Worm (Caenorhabditis elegans) whole organism, young adult: ENCODE results near the gene srh-295.

Source experiments
- D2030.7 ChIP-seq: fragments of 200-800 bp; sonication (Bioruptor generic); IDR thresholded peaks from 2 replicates; pipeline ENCODE4 v1.3.6; 2022; ENCODE audit warnings: missing genetic modification reagents, missing genetic modification characterization, missing compliant biosample characterization
- F52B5.7 ChIP-seq: sonication (generic microtip); optimal IDR thresholded peaks from 2 replicates; lab custom pipeline; 2016; ENCODE audit warnings: mild to moderate bottlenecking, missing genetic modification characterization, missing compliant biosample characterization
- Y53F4B.3 ChIP-seq: fragments of 200-800 bp; sonication (Bioruptor generic); IDR thresholded peaks from 2 replicates; pipeline ENCODE4 v1.3.6; 2022; ENCODE audit warnings: missing genetic modification reagents, missing genetic modification characterization, missing compliant biosample characterization
- Y53G8AR.9 ChIP-seq: fragments of 200-800 bp; sonication (Bioruptor generic); conservative IDR thresholded peaks from 2 replicates; pipeline ENCODE4 v1.3.6; 2022; ENCODE audit warnings: missing genetic modification reagents, missing genetic modification characterization, missing compliant biosample characterization
- Y67H2A.10 ChIP-seq: fragments of 200-800 bp; sonication (Bioruptor generic); conservative IDR thresholded peaks from 2 replicates; pipeline ENCODE4 v1.3.6; 2022; ENCODE audit warnings: missing genetic modification reagents, missing genetic modification characterization, missing compliant biosample characterization
- Y79H2A.3 ChIP-seq: fragments of 200-800 bp; sonication (Bioruptor generic); conservative IDR thresholded peaks from 2 replicates; pipeline ENCODE4 v1.3.6; 2022; ENCODE audit warnings: missing genetic modification reagents, missing genetic modification characterization, missing compliant biosample characterization
- ZK185.1 ChIP-seq: sonication (generic microtip); optimal IDR thresholded peaks from 2 replicates; lab custom pipeline; 2016; ENCODE audit warnings: mild to moderate bottlenecking, missing genetic modification characterization, missing compliant biosample characterization; ENCODE audit not compliant: poor library complexity, severe bottlenecking
- ama-1 ChIP-seq, 3 experiments: fragments of 150-350 bp in 1 of 3; sonication (generic microtip) in 2 of 3; optimal IDR thresholded peaks; 2 replicates each; lab custom pipeline; 2014 to 2018; ENCODE audit warnings: missing biosample characterization in 2 of 3, missing genetic modification characterization in 2 of 3, missing genetic modification reagents in 2 of 3
- aptf-3 ChIP-seq: fragments of 200-800 bp; sonication (Bioruptor generic); IDR thresholded peaks from 2 replicates; pipeline ENCODE4 v1.3.6; 2022; ENCODE audit warnings: missing genetic modification characterization, missing compliant biosample characterization
- atf-7 ChIP-seq: sonication (generic microtip); optimal IDR thresholded peaks from 2 replicates; lab custom pipeline; 2017; ENCODE audit warnings: mild to moderate bottlenecking, missing genetic modification characterization, missing compliant biosample characterization
- athp-1 ChIP-seq: sonication (generic microtip); optimal IDR thresholded peaks from 2 replicates; lab custom pipeline; 2017; ENCODE audit warnings: mild to moderate bottlenecking, missing genetic modification characterization, missing compliant biosample characterization
- attf-5 ChIP-seq: fragments of 200-800 bp; sonication (Bioruptor generic); optimal IDR thresholded peaks from 2 replicates; lab custom pipeline; 2018; ENCODE audit warnings: mild to moderate bottlenecking, missing genetic modification characterization, missing compliant biosample characterization
- attf-6 ChIP-seq: fragments of 200-800 bp; sonication (Bioruptor generic); IDR thresholded peaks from 2 replicates; pipeline ENCODE4 v1.3.6; 2022; ENCODE audit warnings: missing genetic modification reagents, missing genetic modification characterization, missing compliant biosample characterization
- cebp-2 ChIP-seq: fragments of 200-800 bp; sonication (Bioruptor generic); IDR thresholded peaks from 2 replicates; pipeline ENCODE4 v1.3.6; 2022; ENCODE audit warnings: missing genetic modification characterization, missing compliant biosample characterization
- ceh-91 ChIP-seq: fragments of 200-800 bp; sonication (Bioruptor generic); IDR thresholded peaks from 2 replicates; pipeline ENCODE4 v1.3.6; 2022; ENCODE audit warnings: missing genetic modification reagents, missing genetic modification characterization, missing compliant biosample characterization
- dox-1 ChIP-seq: fragments of 200-800 bp; sonication (Bioruptor generic); IDR thresholded peaks from 2 replicates; pipeline ENCODE4 v1.3.6; 2022; ENCODE audit warnings: missing genetic modification reagents, missing genetic modification characterization, missing compliant biosample characterization
- dpl-1 ChIP-seq: fragments of 150-350 bp; optimal IDR thresholded peaks from 2 replicates; lab custom pipeline; 2014; ENCODE audit warnings: missing biosample characterization, missing genetic modification reagents, missing genetic modification characterization
- egl-18 ChIP-seq: fragments of 200-800 bp; sonication (Bioruptor generic); IDR thresholded peaks from 2 replicates; pipeline ENCODE4 v1.3.6; 2022; ENCODE audit warnings: missing genetic modification reagents, missing genetic modification characterization, missing compliant biosample characterization
- gei-17 ChIP-seq: fragments of 200-800 bp; sonication (Bioruptor generic); optimal IDR thresholded peaks from 2 replicates; lab custom pipeline; 2018; ENCODE audit warnings: mild to moderate bottlenecking, missing genetic modification characterization, missing compliant biosample characterization
- him-1 ChIP-seq: sonication (generic microtip); optimal IDR thresholded peaks from 2 replicates; lab custom pipeline; 2016; ENCODE audit warnings: missing genotype, missing genetic modification reagents, missing genetic modification characterization, missing compliant biosample characterization
- hlh-12 ChIP-seq: sonication (generic microtip); optimal IDR thresholded peaks from 2 replicates; lab custom pipeline; 2016; ENCODE audit warnings: missing genetic modification characterization, missing compliant biosample characterization
- lir-1 ChIP-seq: fragments of 200-800 bp; sonication (Bioruptor generic); conservative IDR thresholded peaks from 2 replicates; pipeline ENCODE4 v1.3.6; 2022; ENCODE audit warnings: missing genetic modification reagents, missing genetic modification characterization, missing compliant biosample characterization
- madf-10 ChIP-seq: sonication (generic microtip); optimal IDR thresholded peaks from 2 replicates; lab custom pipeline; 2016; ENCODE audit warnings: mild to moderate bottlenecking, missing genetic modification characterization, missing compliant biosample characterization
- madf-6 ChIP-seq: fragments of 200-800 bp; sonication (Bioruptor generic); IDR thresholded peaks from 2 replicates; pipeline ENCODE4 v1.3.6; 2022; ENCODE audit warnings: missing genetic modification reagents, missing genetic modification characterization, missing compliant biosample characterization
- mel-28 ChIP-seq: sonication (generic microtip); optimal IDR thresholded peaks from 2 replicates; lab custom pipeline; 2016; ENCODE audit warnings: borderline replicate concordance, mild to moderate bottlenecking, missing genetic modification characterization, missing compliant biosample characterization
- mes-4 ChIP-seq: sonication (generic microtip); optimal IDR thresholded peaks from 2 replicates; lab custom pipeline; 2016; ENCODE audit warnings: missing genotype, missing genetic modification characterization, missing compliant biosample characterization
- nfya-2 ChIP-seq: fragments of 200-800 bp; sonication (Bioruptor generic); IDR thresholded peaks from 2 replicates; pipeline ENCODE4 v1.3.6; 2022; ENCODE audit warnings: missing genetic modification reagents, missing genetic modification characterization, missing compliant biosample characterization
- nhr-90 ChIP-seq: sonication (generic microtip); optimal IDR thresholded peaks from 2 replicates; lab custom pipeline; 2016; ENCODE audit warnings: missing genotype, mild to moderate bottlenecking, missing genetic modification characterization, missing compliant biosample characterization
- rpc-1 ChIP-seq, 2 experiments: fragments of 150-350 bp in 1 of 2; sonication (generic microtip) in 1 of 2; optimal IDR thresholded peaks; 2 replicates each; lab custom pipeline; 2014 to 2018; ENCODE audit warnings: missing biosample characterization in 1 of 2, missing genetic modification characterization in 1 of 2, missing genetic modification reagents in 1 of 2, missing genotype in 1 of 2
- snpc-1.3 ChIP-seq: sonication (generic microtip); optimal IDR thresholded peaks from 2 replicates; lab custom pipeline; 2017; ENCODE audit warnings: missing genetic modification characterization, mild to moderate bottlenecking, missing compliant biosample characterization, antibody characterized with exemption, moderate library complexity, missing genotype, missing genetic modification reagents; ENCODE audit not compliant: insufficient read depth
- tbp1 ChIP-seq: fragments of 200-800 bp; sonication (Bioruptor generic); optimal IDR thresholded peaks from 2 replicates; lab custom pipeline; 2018; ENCODE audit warnings: mild to moderate bottlenecking, missing genetic modification characterization, missing compliant biosample characterization
- tbx-9 ChIP-seq: sonication (generic microtip); optimal IDR thresholded peaks from 2 replicates; lab custom pipeline; 2016; ENCODE audit warnings: borderline replicate concordance, missing genetic modification characterization, inconsistent platforms, missing compliant biosample characterization
- xnd-1 ChIP-seq: sonication (generic microtip); optimal IDR thresholded peaks from 2 replicates; lab custom pipeline; 2016; ENCODE audit warnings: missing genotype, missing genetic modification reagents, missing genetic modification characterization, missing compliant biosample characterization
- ztf-25 ChIP-seq: fragments of 200-800 bp; sonication (Bioruptor generic); IDR thresholded peaks from 2 replicates; pipeline ENCODE4 v1.3.6; 2022; ENCODE audit warnings: missing genetic modification reagents, missing genetic modification characterization, missing compliant biosample characterization
- ztf-26 ChIP-seq: sonication (generic microtip); optimal IDR thresholded peaks from 2 replicates; lab custom pipeline; 2017; ENCODE audit warnings: missing genetic modification characterization, missing compliant biosample characterization

srh-295 gene

DNA sequence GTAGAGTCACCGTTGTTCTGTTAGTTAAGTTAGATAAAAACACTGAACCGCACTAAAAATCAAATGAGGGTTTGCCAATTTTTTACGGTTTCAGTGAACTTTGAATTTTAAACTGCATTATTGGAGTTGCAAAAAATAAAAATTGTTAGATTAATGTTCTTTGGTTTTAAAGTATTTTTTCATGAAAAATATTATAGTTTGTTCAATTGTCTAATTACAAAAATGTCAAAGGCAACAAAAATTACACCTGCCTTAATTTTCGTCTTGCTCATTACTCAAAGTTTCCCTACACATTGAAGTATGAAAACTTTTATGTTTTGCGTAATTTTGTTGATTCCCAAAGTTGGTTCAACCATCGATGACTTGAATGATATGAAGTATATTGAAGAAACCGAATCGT is 19.6 kb upstream of the srh-295 start, which contains the start of gene irld-62:
TSS of gene irld-62 (plus strand) at position 301 of the 400 bp plus-strand sequence.
- TF ChIP-seq egl-18 (GFP tag; lab: Robert Waterston, UW) (no peak), tbp1 (GFP tag; lab: Kevin White, UChicago) (no peak), D2030.7 (GFP tag; lab: Robert Waterston, UW) (no peak), lir-1 (GFP tag; lab: Robert Waterston, UW) (no peak), snpc-1.3 (tag; lab: Kevin White, UChicago) (no peak), attf-5 (GFP tag; lab: Kevin White, UChicago) (no peak), ama-1 (optimal IDR thresholded peaks at IDR 0.05; lab: Kevin White, UChicago) (no peak), ama-1 (GFP tag; optimal IDR thresholded peaks at IDR 0.05; lab: Kevin White, UChicago) (no peak), ztf-25 (GFP tag; lab: Robert Waterston, UW) (no peak), nhr-90 (no peak), Y79H2A.3 (GFP tag; lab: Robert Waterston, UW) (no peak), nfya-2 (GFP tag; lab: Robert Waterston, UW) (no peak)

DNA sequence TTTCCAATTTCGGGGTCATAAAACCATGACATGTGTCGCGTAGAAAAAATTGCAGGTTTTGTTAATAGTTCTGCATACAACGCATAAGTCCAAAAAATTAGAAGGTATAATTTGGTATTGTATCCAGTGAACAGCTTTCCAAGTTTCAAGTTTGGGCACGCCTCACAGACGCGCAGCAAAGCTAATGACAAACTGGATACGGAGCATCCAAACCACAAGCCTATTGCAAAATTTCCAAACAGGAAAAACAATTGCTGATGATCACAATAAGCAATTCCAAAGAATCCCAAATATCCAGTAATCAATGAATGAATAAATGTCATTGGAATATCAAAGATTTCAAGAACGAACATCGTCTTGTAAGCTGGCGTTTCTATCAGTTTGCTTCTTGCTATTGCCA is 16.9 kb upstream of the srh-295 start:
- TF ChIP-seq tbx-9 (tag; lab: Kevin White, UChicago) (no peak), attf-6 (GFP tag; lab: Robert Waterston, UW) (no peak), xnd-1 (no peak), him-1 (tag; lab: Kevin White, UChicago) (no peak), cebp-2 (GFP tag; lab: Robert Waterston, UW) (no peak), gei-17 (GFP tag; lab: Kevin White, UChicago) (no peak), mes-4 (tag; lab: Kevin White, UChicago) (no peak), ceh-91 (no peak), mel-28 (tag; lab: Kevin White, UChicago) (no peak), Y53F4B.3 (GFP tag; lab: Robert Waterston, UW) (no peak), Y53G8AR.9 (GFP tag; lab: Robert Waterston, UW) (no peak), ZK185.1 (no peak)

ce11 chrV:15315827-15316527 is 14.4 kb upstream of the srh-295 start, which contains the start of the genes srt-22 and nhr-246:
Gene srt-22 (minus strand): TSS chrV:15315927.
Gene nhr-246 (plus strand): TSS chrV:15316477.
- TF ChIP-seq athp-1 (no peak), atf-7 (tag; lab: Kevin White, UChicago) (no peak), rpc-1 (optimal IDR thresholded peaks at IDR 0.05; lab: Kevin White, UChicago) (no peak), rpc-1 (tag; optimal IDR thresholded peaks at IDR 0.05; lab: Kevin White, UChicago) (no peak), madf-10 (tag; lab: Kevin White, UChicago) (no peak), dox-1 (GFP tag; lab: Robert Waterston, UW) (no peak), F52B5.7 (tag; lab: Kevin White, UChicago) (no peak), aptf-3 (no peak), ztf-26 (tag; lab: Kevin White, UChicago) (no peak), dpl-1 (GFP tag; lab: Kevin White, UChicago) (no peak), hlh-12 (tag; lab: Kevin White, UChicago) (no peak), Y67H2A.10 (GFP tag; lab: Robert Waterston, UW) (no peak), madf-6 (GFP tag; lab: Robert Waterston, UW) (no peak)
